Worm (Caenorhabditis elegans) whole organism, young adult: ENCODE data around the gene Y42H9B.3.

Experiments
- B0261.1 ChIP-seq: sonication (generic microtip); optimal IDR thresholded peaks from 2 replicates; lab custom pipeline; 2016; ENCODE audit warnings: mild to moderate bottlenecking, missing genetic modification characterization, moderate library complexity, missing compliant biosample characterization
- F10E7.11 ChIP-seq: sonication (generic microtip); optimal IDR thresholded peaks from 2 replicates; lab custom pipeline; 2017; ENCODE audit warnings: mild to moderate bottlenecking, missing genetic modification characterization, moderate library complexity, missing compliant biosample characterization
- F33H1.4 ChIP-seq: fragments of 200-800 bp; sonication (Bioruptor generic); IDR thresholded peaks from 2 replicates; pipeline ENCODE4 v1.3.6; 2022; ENCODE audit warnings: missing genetic modification reagents, missing genetic modification characterization, missing compliant biosample characterization
- F39B2.1 ChIP-seq: fragments of 200-800 bp; sonication (Bioruptor generic); IDR thresholded peaks from 2 replicates; pipeline ENCODE4 v1.3.6; 2022; ENCODE audit warnings: missing genetic modification reagents, missing genetic modification characterization, missing compliant biosample characterization
- F52B5.7 ChIP-seq: sonication (generic microtip); optimal IDR thresholded peaks from 2 replicates; lab custom pipeline; 2016; ENCODE audit warnings: mild to moderate bottlenecking, missing genetic modification characterization, missing compliant biosample characterization
- F57A8.1 ChIP-seq: fragments of 200-800 bp; sonication (Bioruptor generic); optimal IDR thresholded peaks from 2 replicates; lab custom pipeline; 2018; ENCODE audit warnings: mild to moderate bottlenecking, missing genetic modification characterization, moderate library complexity, missing compliant biosample characterization
- F57C9.4 ChIP-seq: sonication (generic microtip); optimal IDR thresholded peaks from 2 replicates; lab custom pipeline; 2017; ENCODE audit warnings: mild to moderate bottlenecking, missing genetic modification characterization, missing compliant biosample characterization
- K11D2.4 ChIP-seq: fragments of 200-800 bp; sonication (Bioruptor generic); IDR thresholded peaks from 2 replicates; pipeline ENCODE4 v1.3.6; 2022; ENCODE audit warnings: missing genetic modification reagents, missing genetic modification characterization, missing compliant biosample characterization
- T07F8.4 ChIP-seq: sonication (generic microtip); optimal IDR thresholded peaks from 2 replicates; lab custom pipeline; 2016; ENCODE audit warnings: mild to moderate bottlenecking, missing genetic modification characterization, moderate library complexity, missing compliant biosample characterization
- T26A5.8 ChIP-seq: sonication (generic microtip); optimal IDR thresholded peaks from 2 replicates; lab custom pipeline; 2016; ENCODE audit warnings: missing genetic modification characterization, missing compliant biosample characterization
- ZK185.1 ChIP-seq: sonication (generic microtip); optimal IDR thresholded peaks from 2 replicates; lab custom pipeline; 2016; ENCODE audit warnings: mild to moderate bottlenecking, missing genetic modification characterization, missing compliant biosample characterization; ENCODE audit not compliant: poor library complexity, severe bottlenecking
- akir-1 ChIP-seq: fragments of 200-800 bp; sonication (Bioruptor generic); optimal IDR thresholded peaks from 2 replicates; lab custom pipeline; 2018; ENCODE audit warnings: mild to moderate bottlenecking, missing genetic modification characterization, moderate library complexity, missing compliant biosample characterization
- athp-1 ChIP-seq: sonication (generic microtip); optimal IDR thresholded peaks from 2 replicates; lab custom pipeline; 2017; ENCODE audit warnings: mild to moderate bottlenecking, missing genetic modification characterization, missing compliant biosample characterization
- attf-3 ChIP-seq: fragments of 200-800 bp; sonication (Bioruptor generic); conservative IDR thresholded peaks from 2 replicates; pipeline ENCODE4 v1.3.6; 2022; ENCODE audit warnings: missing genetic modification reagents, missing genetic modification characterization, missing compliant biosample characterization
- attf-5 ChIP-seq: fragments of 200-800 bp; sonication (Bioruptor generic); optimal IDR thresholded peaks from 2 replicates; lab custom pipeline; 2018; ENCODE audit warnings: mild to moderate bottlenecking, missing genetic modification characterization, missing compliant biosample characterization
- cebp-1 ChIP-seq, 2 experiments: fragments of 200-800 bp in 1 of 2; sonication (Bioruptor generic) in 1 of 2; sonication (generic microtip) in 1 of 2; IDR thresholded peaks in 1 of 2; optimal IDR thresholded peaks in 1 of 2; 2 replicates each; pipeline versions ENCODE4 v1.3.6 to Lab custom; 2017 to 2022; ENCODE audit warnings: missing compliant biosample characterization in 2 of 2, missing genetic modification characterization in 2 of 2, mild to moderate bottlenecking in 1 of 2, missing genetic modification reagents in 1 of 2, moderate library complexity in 1 of 2
- die-1 ChIP-seq: sonication (generic microtip); optimal IDR thresholded peaks from 2 replicates; lab custom pipeline; 2016; ENCODE audit warnings: missing genotype, mild to moderate bottlenecking, missing genetic modification characterization, missing compliant biosample characterization
- dpl-1 ChIP-seq: fragments of 150-350 bp; optimal IDR thresholded peaks from 2 replicates; lab custom pipeline; 2014; ENCODE audit warnings: missing biosample characterization, missing genetic modification reagents, missing genetic modification characterization
- egl-18 ChIP-seq: fragments of 200-800 bp; sonication (Bioruptor generic); IDR thresholded peaks from 2 replicates; pipeline ENCODE4 v1.3.6; 2022; ENCODE audit warnings: missing genetic modification reagents, missing genetic modification characterization, missing compliant biosample characterization
- ets-4 ChIP-seq: fragments of 200-800 bp; sonication (Bioruptor generic); optimal IDR thresholded peaks from 2 replicates; lab custom pipeline; 2018; ENCODE audit warnings: mild to moderate bottlenecking, missing genetic modification characterization, missing compliant biosample characterization
- fkh-3 ChIP-seq: sonication (generic microtip); optimal IDR thresholded peaks from 2 replicates; lab custom pipeline; 2016; ENCODE audit warnings: mild to moderate bottlenecking, missing genetic modification characterization, missing compliant biosample characterization
- gei-17 ChIP-seq: fragments of 200-800 bp; sonication (Bioruptor generic); optimal IDR thresholded peaks from 2 replicates; lab custom pipeline; 2018; ENCODE audit warnings: mild to moderate bottlenecking, missing genetic modification characterization, missing compliant biosample characterization
- lin-26 ChIP-seq: fragments of 200-800 bp; sonication (Bioruptor generic); IDR thresholded peaks from 2 replicates; pipeline ENCODE4 v1.3.6; 2022; ENCODE audit warnings: missing genetic modification reagents, missing genetic modification characterization, missing compliant biosample characterization
- nfya-2 ChIP-seq: fragments of 200-800 bp; sonication (Bioruptor generic); IDR thresholded peaks from 2 replicates; pipeline ENCODE4 v1.3.6; 2022; ENCODE audit warnings: missing genetic modification reagents, missing genetic modification characterization, missing compliant biosample characterization
- rcor-1 ChIP-seq: fragments of 200-800 bp; sonication (Bioruptor generic); IDR thresholded peaks from 2 replicates; pipeline ENCODE4 v1.3.6; 2022; ENCODE audit warnings: missing genetic modification reagents, missing genetic modification characterization, missing compliant biosample characterization
- snpc-1.1 ChIP-seq: sonication (generic microtip); optimal IDR thresholded peaks from 2 replicates; lab custom pipeline; 2017; ENCODE audit warnings: missing genetic modification characterization, mild to moderate bottlenecking, missing compliant biosample characterization, antibody characterized with exemption, moderate library complexity, missing genotype, missing genetic modification reagents; ENCODE audit not compliant: insufficient read depth
- snpc-1.3 ChIP-seq: sonication (generic microtip); optimal IDR thresholded peaks from 2 replicates; lab custom pipeline; 2017; ENCODE audit warnings: missing genetic modification characterization, mild to moderate bottlenecking, missing compliant biosample characterization, antibody characterized with exemption, moderate library complexity, missing genotype, missing genetic modification reagents; ENCODE audit not compliant: insufficient read depth
- snpc-3.4 ChIP-seq: sonication (generic microtip); optimal IDR thresholded peaks from 2 replicates; lab custom pipeline; 2017; ENCODE audit warnings: missing genetic modification characterization, mild to moderate bottlenecking, missing compliant biosample characterization, antibody characterized with exemption, moderate library complexity, missing genotype, missing genetic modification reagents
- tbp1 ChIP-seq: fragments of 200-800 bp; sonication (Bioruptor generic); optimal IDR thresholded peaks from 2 replicates; lab custom pipeline; 2018; ENCODE audit warnings: mild to moderate bottlenecking, missing genetic modification characterization, missing compliant biosample characterization
- zfh-2 ChIP-seq: fragments of 200-800 bp; sonication (Bioruptor generic); conservative IDR thresholded peaks from 2 replicates; pipeline ENCODE4 v1.3.6; 2022; ENCODE audit warnings: missing genetic modification reagents, missing genetic modification characterization, missing compliant biosample characterization
- ztf-18 ChIP-seq: sonication (generic microtip); optimal IDR thresholded peaks from 2 replicates; lab custom pipeline; 2016; ENCODE audit warnings: missing genotype, mild to moderate bottlenecking, missing genetic modification characterization, missing compliant biosample characterization
- ztf-3 ChIP-seq: fragments of 200-800 bp; sonication (Bioruptor generic); optimal IDR thresholded peaks from 2 replicates; lab custom pipeline; 2018; ENCODE audit warnings: mild to moderate bottlenecking, missing genetic modification characterization, missing compliant biosample characterization

Y42H9B.3 gene

DNA sequence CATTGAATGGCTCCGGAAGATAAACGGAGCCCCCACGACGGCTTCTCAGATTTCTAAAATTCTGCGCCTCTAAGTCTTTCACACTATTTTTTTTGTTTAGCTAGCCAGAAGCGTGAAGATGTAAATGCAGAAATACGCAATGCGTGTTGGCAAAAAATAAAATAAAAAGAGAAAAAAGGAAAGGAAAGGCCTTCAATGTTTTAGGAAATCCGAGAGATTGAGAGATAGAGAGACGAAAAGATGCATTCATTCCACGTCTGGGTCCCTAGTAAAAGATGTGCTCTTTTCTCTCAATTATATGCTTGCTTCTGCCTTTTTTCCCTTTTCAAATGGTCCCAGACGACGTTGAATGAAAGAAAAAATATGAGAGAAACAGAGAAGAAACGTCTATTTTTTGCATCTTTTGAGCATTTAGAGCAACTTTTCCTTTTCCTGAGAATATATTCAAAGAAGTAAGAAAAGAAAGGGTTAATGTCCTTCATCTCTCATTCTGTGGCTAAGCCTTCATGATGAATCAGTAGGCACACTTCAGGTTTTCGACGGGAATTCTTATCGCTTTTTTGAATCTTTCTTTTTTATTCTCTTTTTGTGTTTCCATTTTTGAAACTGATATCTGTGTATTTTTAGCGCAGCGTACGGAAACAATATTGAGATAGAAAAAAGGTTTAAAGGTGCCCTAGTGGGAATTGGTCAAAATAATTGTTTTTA lies 28.5 kb upstream of the Y42H9B.3 start:
- TF ChIP-seq ztf-3 (no peak), rcor-1 (no peak), gei-17 (GFP tag; lab: Kevin White, UChicago) (no peak), lin-26 (GFP tag; lab: Robert Waterston, UW) (no peak), K11D2.4 (GFP tag; lab: Robert Waterston, UW) (no peak), attf-5 (GFP tag; lab: Kevin White, UChicago) (no peak), zfh-2 (GFP tag; lab: Robert Waterston, UW) (no peak), ZK185.1 (no peak), snpc-3.4 (tag; lab: Kevin White, UChicago) (no peak), F10E7.11 (tag; lab: Kevin White, UChicago) (no peak), T07F8.4 (no peak), F57A8.1 (GFP tag; lab: Kevin White, UChicago) (no peak), B0261.1 (tag; lab: Kevin White, UChicago) (no peak), nfya-2 (GFP tag; lab: Robert Waterston, UW) (no peak), F39B2.1 (GFP tag; lab: Robert Waterston, UW) (no peak), T26A5.8 (tag; lab: Kevin White, UChicago) (no peak), ztf-18 (tag; lab: Kevin White, UChicago) (no peak)

DNA sequence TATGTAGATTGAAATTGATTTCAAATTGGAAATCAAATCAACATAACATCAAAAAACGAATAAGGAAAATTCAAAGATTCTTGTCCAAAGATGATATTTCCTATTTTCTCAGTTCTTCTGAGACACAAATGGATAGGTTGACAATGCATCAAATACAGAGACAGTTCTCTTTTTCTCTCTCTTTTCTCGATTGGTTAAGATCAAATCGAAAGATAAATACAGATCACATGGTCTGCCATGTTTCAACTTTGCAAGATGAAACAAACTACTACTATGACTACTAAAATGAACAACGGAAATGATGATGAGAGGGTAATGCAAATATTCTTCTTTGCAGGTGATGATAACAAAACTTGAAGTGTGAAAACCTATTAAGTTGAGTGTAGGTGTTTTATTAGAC lies 24.3 kb upstream of the Y42H9B.3 start:
- no peak for TF ChIP-seq athp-1
- TF ChIP-seq tbp1 (GFP tag; lab: Kevin White, UChicago), result no peak
- TF ChIP-seq F52B5.7 (tag; lab: Kevin White, UChicago), result no peak
- TF ChIP-seq attf-3, result no peak
- no peak for TF ChIP-seq snpc-1.1 (tag; lab: Kevin White, UChicago)
- no peak for TF ChIP-seq dpl-1
- TF ChIP-seq F39B2.1 (GFP tag; lab: Robert Waterston, UW), result no peak
- TF ChIP-seq akir-1 (GFP tag; lab: Kevin White, UChicago), result no peak
- TF ChIP-seq fkh-3 (tag; lab: Kevin White, UChicago), result no peak
- TF ChIP-seq snpc-1.3 (tag; lab: Kevin White, UChicago), result no peak
- TF ChIP-seq egl-18 (GFP tag; lab: Robert Waterston, UW), result no peak
- TF ChIP-seq F57C9.4 (tag; lab: Kevin White, UChicago), result no peak

DNA sequence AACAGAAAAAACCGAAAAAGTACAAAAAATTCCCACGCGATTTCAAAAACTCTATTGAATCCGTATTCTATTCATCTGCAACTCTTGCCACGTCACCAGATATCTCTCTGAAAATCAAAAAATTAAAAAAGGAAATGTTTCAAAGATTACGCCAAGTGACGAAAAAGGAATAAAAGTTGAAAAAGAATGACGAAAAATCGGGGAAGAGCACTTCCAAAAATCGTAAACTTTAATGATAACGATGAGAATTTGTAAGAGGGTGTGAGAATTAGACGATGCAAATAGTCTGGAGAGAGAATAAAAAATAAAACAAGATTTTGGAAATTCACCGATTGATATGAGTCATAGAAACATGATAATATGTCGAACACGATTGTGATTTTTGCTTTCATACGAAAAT lies 22.0 kb upstream of the Y42H9B.3 start:
- TF ChIP-seq die-1 (tag; lab: Kevin White, UChicago), result no peak
- TF ChIP-seq cebp-1 (GFP tag; IDR thresholded peaks at IDR 0.05; lab: Robert Waterston, UW), result no peak
- TF ChIP-seq cebp-1 (tag; optimal IDR thresholded peaks at IDR 0.05; lab: Kevin White, UChicago), result no peak
- TF ChIP-seq F33H1.4 (GFP tag; lab: Robert Waterston, UW), result no peak
- TF ChIP-seq ets-4 (GFP tag; lab: Kevin White, UChicago), result no peak
